Worm (Caenorhabditis elegans) whole organism, late embryonic: ENCODE data around the gene Y49G5A.1.

ENCODE experiments used
- C38D4.7 ChIP-seq: fragments of 200-800 bp; sonication (Bioruptor generic); optimal IDR thresholded peaks from 2 replicates; lab custom pipeline; 2018; ENCODE audit warnings: mild to moderate bottlenecking, missing genetic modification characterization, moderate library complexity, missing compliant biosample characterization
- F13H6.1 ChIP-seq: sonication (generic microtip); optimal IDR thresholded peaks from 2 replicates; lab custom pipeline; 2016; ENCODE audit warnings: missing genetic modification characterization, missing compliant biosample characterization
- K02D7.2 ChIP-seq: sonication (generic microtip); optimal IDR thresholded peaks from 2 replicates; lab custom pipeline; 2017; ENCODE audit warnings: mild to moderate bottlenecking, missing genetic modification characterization, missing compliant biosample characterization
- ceh-14 ChIP-seq: sonication (generic microtip); optimal IDR thresholded peaks from 2 replicates; lab custom pipeline; 2016; ENCODE audit warnings: missing genotype, missing genetic modification characterization, missing compliant biosample characterization
- ceh-19 ChIP-seq: fragments of 200-800 bp; sonication (Bioruptor generic); optimal IDR thresholded peaks from 2 replicates; lab custom pipeline; 2018; ENCODE audit warnings: mild to moderate bottlenecking, missing genetic modification characterization, missing compliant biosample characterization
- ceh-2 ChIP-seq: sonication (generic microtip); optimal IDR thresholded peaks from 2 replicates; lab custom pipeline; 2016; ENCODE audit warnings: missing genotype, missing genetic modification characterization, missing compliant biosample characterization
- ceh-24 ChIP-seq: sonication (generic microtip); optimal IDR thresholded peaks from 2 replicates; lab custom pipeline; 2016; ENCODE audit warnings: mild to moderate bottlenecking, missing genetic modification characterization, missing compliant biosample characterization
- ceh-31 ChIP-seq: sonication (generic microtip); optimal IDR thresholded peaks from 2 replicates; lab custom pipeline; 2016; ENCODE audit warnings: missing genetic modification characterization, missing compliant biosample characterization
- ceh-48 ChIP-seq: sonication (generic microtip); optimal IDR thresholded peaks from 2 replicates; lab custom pipeline; 2016; ENCODE audit warnings: missing genetic modification characterization, inconsistent platforms, missing compliant biosample characterization
- che-1 ChIP-seq: sonication (generic microtip); optimal IDR thresholded peaks from 2 replicates; lab custom pipeline; 2016; ENCODE audit warnings: mild to moderate bottlenecking, missing genetic modification characterization, missing compliant biosample characterization
- elt-2 ChIP-seq: sonication (generic microtip); optimal IDR thresholded peaks from 2 replicates; lab custom pipeline; 2016; ENCODE audit warnings: missing genetic modification reagents, missing genetic modification characterization, missing compliant biosample characterization
- elt-4 ChIP-seq: sonication (generic microtip); optimal IDR thresholded peaks from 2 replicates; lab custom pipeline; 2016; ENCODE audit warnings: missing genetic modification characterization, missing compliant biosample characterization
- eyg-1 ChIP-seq: sonication (generic microtip); optimal IDR thresholded peaks from 2 replicates; lab custom pipeline; 2016; ENCODE audit warnings: missing genotype, missing genetic modification characterization, missing compliant biosample characterization
- fkh-10 ChIP-seq: fragments of 150-350 bp; optimal IDR thresholded peaks from 2 replicates; lab custom pipeline; 2014; ENCODE audit warnings: missing biosample characterization, missing genetic modification reagents, missing genetic modification characterization
- hlh-13 ChIP-seq: fragments of 200-800 bp; sonication (Bioruptor generic); optimal IDR thresholded peaks from 2 replicates; lab custom pipeline; 2018; ENCODE audit warnings: mild to moderate bottlenecking, missing genetic modification characterization, missing compliant biosample characterization
- hlh-15 ChIP-seq: sonication (generic microtip); optimal IDR thresholded peaks from 2 replicates; lab custom pipeline; 2016; ENCODE audit warnings: missing genetic modification characterization, missing compliant biosample characterization
- hlh-6 ChIP-seq: sonication (generic microtip); optimal IDR thresholded peaks from 2 replicates; lab custom pipeline; 2016; ENCODE audit warnings: missing genotype, missing genetic modification characterization, missing compliant biosample characterization
- nfya-1 ChIP-seq: sonication (generic microtip); optimal IDR thresholded peaks from 2 replicates; lab custom pipeline; 2017; ENCODE audit warnings: missing genetic modification characterization, mild to moderate bottlenecking, missing compliant biosample characterization, antibody characterized with exemption, moderate library complexity
- npax-4 ChIP-seq: sonication (generic microtip); optimal IDR thresholded peaks from 2 replicates; lab custom pipeline; 2016; ENCODE audit warnings: missing genetic modification characterization, missing compliant biosample characterization
- odd-2 ChIP-seq: sonication (generic microtip); optimal IDR thresholded peaks from 2 replicates; lab custom pipeline; 2017; ENCODE audit warnings: antibody characterized with exemption, mild to moderate bottlenecking, missing genetic modification characterization, missing compliant biosample characterization
- pag-3 ChIP-seq: sonication (generic microtip); optimal IDR thresholded peaks from 2 replicates; lab custom pipeline; 2016; ENCODE audit warnings: missing compliant biosample characterization, missing genetic modification characterization, borderline replicate concordance
- pax-1 ChIP-seq: fragments of 150-350 bp; optimal IDR thresholded peaks from 2 replicates; lab custom pipeline; 2014; ENCODE audit warnings: missing biosample characterization, missing genetic modification characterization
- pha-2 ChIP-seq: sonication (generic microtip); optimal IDR thresholded peaks from 2 replicates; lab custom pipeline; 2017; ENCODE audit warnings: mild to moderate bottlenecking, missing genetic modification characterization, missing compliant biosample characterization
- pqm-1 ChIP-seq: sonication (generic microtip); optimal IDR thresholded peaks from 2 replicates; lab custom pipeline; 2016; ENCODE audit warnings: missing genetic modification characterization, missing compliant biosample characterization
- pros-1 ChIP-seq: fragments of 150-350 bp; optimal IDR thresholded peaks from 2 replicates; lab custom pipeline; 2014; ENCODE audit warnings: missing biosample characterization, missing genetic modification reagents, missing genetic modification characterization
- ref-2 ChIP-seq: sonication (generic microtip); optimal IDR thresholded peaks from 2 replicates; lab custom pipeline; 2016; ENCODE audit warnings: missing genetic modification characterization, missing compliant biosample characterization
- sdc-2 ChIP-seq: sonication (generic microtip); optimal IDR thresholded peaks from 2 replicates; lab custom pipeline; 2016; ENCODE audit warnings: missing genotype, missing genetic modification characterization, missing compliant biosample characterization
- sox-2 ChIP-seq: fragments of 200-800 bp; sonication (Bioruptor generic); IDR thresholded peaks from 2 replicates; pipeline ENCODE4 v1.3.6; 2022; ENCODE audit warnings: missing genetic modification reagents, missing genetic modification characterization, missing compliant biosample characterization
- sox-4 ChIP-seq: sonication (generic microtip); optimal IDR thresholded peaks from 2 replicates; lab custom pipeline; 2017; ENCODE audit warnings: mild to moderate bottlenecking, missing genetic modification characterization, inconsistent platforms, missing compliant biosample characterization
- syd-9 ChIP-seq: sonication (generic microtip); optimal IDR thresholded peaks from 2 replicates; lab custom pipeline; 2016; ENCODE audit warnings: mild to moderate bottlenecking, missing genetic modification characterization, moderate library complexity, missing compliant biosample characterization
- tbx-7 ChIP-seq: sonication (generic microtip); optimal IDR thresholded peaks from 2 replicates; lab custom pipeline; 2016; ENCODE audit warnings: missing genotype, missing genetic modification characterization, missing compliant biosample characterization
- ttx-3 ChIP-seq: sonication (generic microtip); optimal IDR thresholded peaks from 2 replicates; lab custom pipeline; 2016; ENCODE audit warnings: missing genetic modification reagents, missing genetic modification characterization, missing compliant biosample characterization
- unc-3 ChIP-seq, 2 experiments: fragments of 200-800 bp in 1 of 2; sonication (Bioruptor generic) in 1 of 2; sonication (generic microtip) in 1 of 2; conservative IDR thresholded peaks in 1 of 2; optimal IDR thresholded peaks in 1 of 2; 2 replicates each; pipeline versions ENCODE4 v1.3.6 to Lab custom; 2016 to 2022; ENCODE audit warnings: missing compliant biosample characterization in 2 of 2, missing genetic modification characterization in 2 of 2, missing genetic modification reagents in 1 of 2
- unc-42 ChIP-seq: sonication (generic microtip); optimal IDR thresholded peaks from 2 replicates; lab custom pipeline; 2016; ENCODE audit warnings: missing genotype, missing genetic modification characterization, missing compliant biosample characterization
- unc-55 ChIP-seq: sonication (generic microtip); optimal IDR thresholded peaks from 2 replicates; lab custom pipeline; 2017; ENCODE audit warnings: missing biosample characterization, missing genetic modification reagents, missing genetic modification characterization
- unc-86 ChIP-seq: sonication (generic microtip); optimal IDR thresholded peaks from 2 replicates; lab custom pipeline; 2016; ENCODE audit warnings: missing genetic modification characterization, missing compliant biosample characterization
- zip-5 ChIP-seq: sonication (generic microtip); optimal IDR thresholded peaks from 2 replicates; lab custom pipeline; 2016; ENCODE audit warnings: missing genetic modification characterization, missing compliant biosample characterization

Gene Y49G5A.1

DNA sequence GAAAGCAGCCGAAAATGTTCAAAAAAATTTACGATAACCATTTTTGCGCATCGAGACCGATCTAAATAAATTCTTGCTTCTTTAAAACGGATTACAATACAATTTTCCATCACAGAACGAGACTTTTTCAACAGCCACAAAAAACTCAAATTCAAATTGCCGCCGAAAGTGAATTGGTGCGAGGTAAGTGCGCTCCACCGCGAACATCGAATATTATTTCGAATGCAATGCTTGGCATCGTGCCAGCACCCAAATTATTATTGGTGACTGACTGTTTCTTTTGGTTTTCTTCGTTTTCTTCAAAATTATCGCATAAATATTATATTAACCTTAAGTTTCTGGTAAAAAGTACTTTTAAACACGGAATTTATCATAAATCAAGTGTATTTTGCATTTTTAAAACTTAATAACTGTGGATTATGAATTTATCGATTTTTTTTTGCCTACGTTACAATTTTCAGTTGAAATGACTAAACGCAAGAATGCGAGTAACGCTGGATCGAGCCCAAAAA lies 18.1 kb downstream of the Y49G5A.1 start, which contains the start of gene penr-1:
penr-1 (plus strand) TSS at position 462 of the 512 bp plus-strand sequence.
- TF ChIP-seq unc-86 (no peak), pha-2 (tag; lab: Kevin White, UChicago) (no peak), eyg-1 (tag; lab: Kevin White, UChicago) (no peak), ceh-31 (tag; lab: Kevin White, UChicago) (peak; percentile 10), unc-42 (tag; lab: Kevin White, UChicago) (peak; percentile 64), ceh-48 (peak; percentile 7), nfya-1 (tag; lab: Kevin White, UChicago) (peak; percentile 20), unc-55 (GFP tag; lab: Kevin White, UChicago) (peak; percentile 22)

DNA sequence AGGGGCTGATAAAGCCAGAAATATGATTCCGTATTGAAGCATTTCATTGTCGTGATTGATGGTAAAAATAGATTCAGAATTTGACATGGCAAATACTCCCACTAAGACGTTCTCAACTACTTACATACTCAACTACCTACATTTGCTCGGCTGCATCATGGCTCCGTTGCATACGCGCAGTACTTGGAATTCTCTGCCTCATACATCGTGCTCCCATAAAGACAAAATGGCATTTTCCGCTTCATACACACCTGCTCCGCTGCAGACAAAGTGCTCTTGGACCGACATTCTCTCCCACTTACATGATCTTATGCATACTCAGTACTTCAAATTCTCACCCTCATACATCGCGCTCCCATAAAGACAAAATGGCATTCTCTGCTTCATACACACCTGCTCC lies 21.6 kb downstream of the Y49G5A.1 start, which contains the start of the genes srt-69 and B0238.12:
srt-69 (minus strand) TSS at position 101 of the 400 bp plus-strand sequence.
B0238.12 (plus strand) TSS at position 264 of the 400 bp plus-strand sequence.
- no peak for TF ChIP-seq ceh-2 (tag; lab: Kevin White, UChicago)
- TF ChIP-seq K02D7.2 = no peak

DNA sequence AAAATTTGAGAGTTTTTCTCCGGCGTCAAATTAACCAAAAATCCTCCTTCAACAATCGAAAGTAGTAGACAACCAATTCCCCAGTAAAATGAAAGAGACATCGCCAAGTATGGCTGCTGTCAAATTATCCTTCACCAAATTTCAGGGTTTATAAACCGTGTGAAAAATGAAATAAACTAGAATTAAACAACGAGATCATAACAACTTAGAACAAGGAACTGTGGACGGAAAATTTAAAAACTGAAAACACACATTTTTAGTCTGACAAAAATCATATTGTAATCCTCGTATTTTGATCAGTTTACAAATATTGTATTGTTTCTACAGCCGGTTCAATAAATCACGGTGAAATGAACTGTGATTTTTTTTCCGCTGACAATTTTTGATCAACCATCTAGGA lies 24.2 kb downstream of the Y49G5A.1 start, which contains the start of gene cest-30:
cest-30 (minus strand) TSS at position 101 of the 400 bp plus-strand sequence.
- TF ChIP-seq pros-1 (tag; lab: Kevin White, UChicago) (no peak), pqm-1 (no peak), ref-2 (tag; lab: Kevin White, UChicago) (no peak), ceh-2 (tag; lab: Kevin White, UChicago) (no peak), fkh-10 (GFP tag; lab: Kevin White, UChicago) (no peak), sdc-2 (tag; lab: Kevin White, UChicago) (no peak), eyg-1 (tag; lab: Kevin White, UChicago) (no peak), unc-55 (GFP tag; lab: Kevin White, UChicago) (no peak), ceh-24 (no peak)

DNA sequence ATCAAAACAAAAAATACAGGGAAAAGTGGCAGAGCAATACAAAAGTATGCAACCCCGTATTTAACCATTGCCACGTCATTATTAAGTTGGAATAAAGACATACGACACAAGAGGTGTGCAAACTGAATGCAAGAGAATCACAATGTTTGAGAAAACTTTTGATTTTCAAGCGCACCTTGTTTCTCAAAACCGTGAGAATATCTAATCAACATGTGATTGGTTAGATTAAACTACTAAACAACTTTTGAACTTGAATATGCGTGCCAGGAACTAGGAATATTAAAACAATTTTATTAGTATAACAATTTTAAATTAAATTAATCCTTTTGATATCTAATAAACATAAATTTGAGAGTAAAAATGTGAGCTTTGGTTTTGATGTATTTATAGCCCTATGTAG lies 27.7 kb downstream of the Y49G5A.1 start, which contains the start of gene srt-70:
srt-70 (minus strand) TSS at position 101 of the 400 bp plus-strand sequence.
- TF ChIP-seq unc-55 (GFP tag; lab: Kevin White, UChicago) (no peak), pqm-1 (no peak), sox-2 (GFP tag; lab: Robert Waterston, UW) (no peak), elt-2 (tag; lab: Kevin White, UChicago) (no peak), sdc-2 (tag; lab: Kevin White, UChicago) (no peak), pag-3 (no peak), odd-2 (tag; lab: Kevin White, UChicago) (no peak), tbx-7 (tag; lab: Kevin White, UChicago) (no peak), pha-2 (tag; lab: Kevin White, UChicago) (no peak)

DNA sequence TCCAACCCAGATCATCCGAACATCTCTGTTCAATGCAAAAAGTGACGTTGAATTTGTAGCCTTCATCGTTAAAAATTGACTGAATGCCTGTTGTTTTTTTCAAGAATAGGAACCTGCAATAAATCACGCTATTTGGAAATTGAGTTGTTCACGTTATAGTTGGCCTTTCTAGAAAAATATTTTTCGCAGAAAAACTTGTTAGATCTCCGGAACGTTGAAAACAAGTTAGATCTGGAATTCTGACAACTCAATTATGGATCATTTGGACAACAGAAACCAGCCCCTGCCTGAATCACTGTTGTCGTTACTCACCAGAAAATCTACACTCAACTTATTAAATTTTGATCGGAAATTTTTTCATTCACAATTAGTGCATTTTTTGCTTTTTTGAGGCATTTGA lies 29.8 kb downstream of the Y49G5A.1 start, which contains the start of gene srt-67:
srt-67 (minus strand) TSS at position 101 of the 400 bp plus-strand sequence.
- TF ChIP-seq fkh-10 (GFP tag; lab: Kevin White, UChicago) (no peak), K02D7.2 (no peak), che-1 (tag; lab: Kevin White, UChicago) (no peak), pax-1 (tag; lab: Kevin White, UChicago) (no peak), pha-2 (tag; lab: Kevin White, UChicago) (no peak), ceh-2 (tag; lab: Kevin White, UChicago) (no peak), zip-5 (tag; lab: Kevin White, UChicago) (no peak), hlh-15 (tag; lab: Kevin White, UChicago) (no peak), ceh-14 (tag; lab: Kevin White, UChicago) (no peak), F13H6.1 (tag; lab: Kevin White, UChicago) (no peak), unc-55 (GFP tag; lab: Kevin White, UChicago) (no peak), ceh-48 (no peak), hlh-6 (no peak), hlh-13 (GFP tag; lab: Kevin White, UChicago) (no peak), elt-4 (no peak)

DNA sequence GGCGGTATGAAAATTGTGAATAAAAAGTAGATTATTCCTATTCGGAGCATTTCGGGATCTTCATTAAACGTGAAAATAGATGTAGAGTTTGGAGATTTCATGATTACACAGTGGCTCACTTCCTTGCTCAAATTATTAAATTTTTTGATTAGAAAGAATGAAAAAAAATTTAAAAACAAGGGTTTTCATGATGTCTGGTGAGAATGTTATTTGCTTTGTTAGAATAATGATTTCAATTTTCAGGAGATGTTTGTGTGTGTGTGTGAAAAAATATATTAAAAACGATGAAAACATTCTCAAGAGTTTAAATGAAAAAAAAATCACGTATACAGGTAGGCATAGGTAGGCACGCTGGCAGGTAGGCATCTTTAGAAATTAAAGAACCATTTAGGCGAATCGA lies 35.2 kb downstream of the Y49G5A.1 start, which contains the start of gene srt-68:
srt-68 (minus strand) TSS at position 101 of the 400 bp plus-strand sequence.
- TF ChIP-seq ttx-3 (tag; lab: Kevin White, UChicago) (no peak), hlh-15 (tag; lab: Kevin White, UChicago) (no peak), pros-1 (tag; lab: Kevin White, UChicago) (no peak), npax-4 (tag; lab: Kevin White, UChicago) (no peak), C38D4.7 (GFP tag; lab: Kevin White, UChicago) (no peak), ceh-19 (GFP tag; lab: Kevin White, UChicago) (no peak), elt-4 (no peak), unc-3 (GFP tag; conservative IDR thresholded peaks at IDR 0.05; lab: Robert Waterston, UW) (no peak), unc-3 (tag; optimal IDR thresholded peaks at IDR 0.05; lab: Kevin White, UChicago) (no peak), sox-4 (no peak), pax-1 (tag; lab: Kevin White, UChicago) (no peak), syd-9 (tag; lab: Kevin White, UChicago) (no peak)
